Fruit fly (Drosophila melanogaster) whole organism, embryonic: ENCODE measurements around the gene Cp18.
A peak's percentile ranks its signal among the peaks of the same experiment; 100 is the strongest.

Experiments used
- CG11504 ChIP-seq: fragments of 200-800 bp; sonication (Bioruptor generic); optimal IDR thresholded peaks from 3 replicates; lab custom pipeline; 2019; ENCODE audit warnings: missing biosample characterization, mild to moderate bottlenecking, missing genetic modification characterization, moderate library complexity
- CG13296 ChIP-seq: fragments of 200-800 bp; sonication (Bioruptor generic); optimal IDR thresholded peaks from 3 replicates; lab custom pipeline; 2018; ENCODE audit warnings: missing biosample characterization, mild to moderate bottlenecking, missing genetic modification characterization
- CG15073 ChIP-seq: fragments of 200-800 bp; sonication (Bioruptor generic); optimal IDR thresholded peaks from 2 replicates; lab custom pipeline; 2016; ENCODE audit warnings: missing biosample characterization, missing genetic modification characterization
- CG15479 ChIP-seq: fragments of 200-800 bp; sonication (Bioruptor generic); optimal IDR thresholded peaks from 3 replicates; lab custom pipeline; 2019; ENCODE audit warnings: missing biosample characterization, mild to moderate bottlenecking, missing genetic modification characterization, moderate library complexity
- CG17612 ChIP-seq: fragments of 200-800 bp; sonication (Bioruptor generic); IDR thresholded peaks from 2 replicates; pipeline ENCODE4 v1.3.6; 2022; ENCODE audit warnings: missing biosample characterization, missing genetic modification characterization
- CG17802 ChIP-seq: fragments of 200-800 bp; sonication (Bioruptor generic); optimal IDR thresholded peaks from 2 replicates; lab custom pipeline; 2018; ENCODE audit warnings: missing biosample characterization, mild to moderate bottlenecking, missing genetic modification characterization, moderate library complexity
- CG18262 ChIP-seq: fragments of 200-800 bp; optimal IDR thresholded peaks from 3 replicates; lab custom pipeline; 2019; ENCODE audit warnings: missing biosample characterization, mild to moderate bottlenecking, missing genetic modification characterization, moderate library complexity
- CG1832 ChIP-seq: fragments of 200-800 bp; sonication (Bioruptor generic); optimal IDR thresholded peaks from 2 replicates; lab custom pipeline; 2017; ENCODE audit warnings: missing biosample characterization, mild to moderate bottlenecking, missing genetic modification characterization, inconsistent platforms
- CG18764 ChIP-seq: fragments of 200-800 bp; sonication (Bioruptor generic); optimal IDR thresholded peaks from 3 replicates; lab custom pipeline; 2016; ENCODE audit warnings: missing biosample characterization, missing genetic modification characterization
- CG2199 ChIP-seq: fragments of 200-800 bp; sonication (Bioruptor generic); IDR thresholded peaks from 3 replicates; pipeline ENCODE4 v1.3.6; 2022; ENCODE audit warnings: missing biosample characterization, missing genetic modification characterization
- CG2202 ChIP-seq: fragments of 200-800 bp; sonication (Bioruptor generic); optimal IDR thresholded peaks from 2 replicates; lab custom pipeline; 2018; ENCODE audit warnings: missing biosample characterization, mild to moderate bottlenecking, missing genetic modification characterization
- CG2889 ChIP-seq: fragments of 200-800 bp; sonication (Bioruptor generic); IDR thresholded peaks from 3 replicates; pipeline ENCODE4 v1.3.6; 2022; ENCODE audit warnings: missing biosample characterization, missing genetic modification characterization
- CG32532 ChIP-seq: fragments of 200-800 bp; sonication (Bioruptor generic); IDR thresholded peaks from 2 replicates; pipeline ENCODE4 v1.3.6; 2022; ENCODE audit warnings: missing biosample characterization, missing genetic modification characterization
- CG5245 ChIP-seq: fragments of 200-800 bp; sonication (Bioruptor generic); optimal IDR thresholded peaks from 3 replicates; lab custom pipeline; 2016; ENCODE audit warnings: missing biosample characterization, missing genetic modification characterization
- CG5953 ChIP-seq: fragments of 200-800 bp; sonication (Bioruptor generic); IDR thresholded peaks from 2 replicates; pipeline ENCODE4 v1.3.6; 2022; ENCODE audit warnings: missing biosample characterization, missing genetic modification characterization
- CG6175 ChIP-seq: fragments of 200-800 bp; sonication (Bioruptor generic); IDR thresholded peaks from 3 replicates; pipeline ENCODE4 v1.3.6; 2022; ENCODE audit warnings: missing biosample characterization, missing genetic modification characterization
- CG6765 ChIP-seq: fragments of 200-800 bp; sonication (Bioruptor generic); optimal IDR thresholded peaks from 3 replicates; lab custom pipeline; 2017; ENCODE audit warnings: missing biosample characterization, mild to moderate bottlenecking, missing genetic modification characterization
- CG6791 ChIP-seq: fragments of 200-800 bp; sonication (Bioruptor generic); IDR thresholded peaks from 3 replicates; pipeline ENCODE4 v1.3.6; 2022; ENCODE audit warnings: missing biosample characterization, missing genetic modification characterization; ENCODE audit not compliant: partially characterized antibody
- CG7839 ChIP-seq: fragments of 200-800 bp; sonication (Bioruptor generic); optimal IDR thresholded peaks from 3 replicates; lab custom pipeline; 2018; ENCODE audit warnings: missing biosample characterization, mild to moderate bottlenecking, missing genetic modification characterization, moderate library complexity
- CG8388 ChIP-seq: fragments of 200-800 bp; sonication (Bioruptor generic); optimal IDR thresholded peaks from 2 replicates; lab custom pipeline; 2019; ENCODE audit warnings: missing biosample characterization, mild to moderate bottlenecking, missing genetic modification characterization, moderate library complexity
- CG9727 ChIP-seq: fragments of 200-800 bp; sonication (Bioruptor generic); optimal IDR thresholded peaks from 3 replicates; lab custom pipeline; 2017; ENCODE audit warnings: missing biosample characterization, mild to moderate bottlenecking, missing genetic modification characterization
- CG9876 ChIP-seq: fragments of 200-800 bp; sonication (Bioruptor generic); optimal IDR thresholded peaks from 2 replicates; lab custom pipeline; 2016; ENCODE audit warnings: missing biosample characterization, missing genetic modification characterization
- CG9932 ChIP-seq: fragments of 200-800 bp; sonication (Bioruptor generic); IDR thresholded peaks from 2 replicates; pipeline ENCODE4 v1.3.6; 2022; ENCODE audit warnings: missing biosample characterization, missing genetic modification characterization
- CoRest ChIP-seq: fragments of 200-800 bp; sonication (Bioruptor generic); optimal IDR thresholded peaks from 3 replicates; lab custom pipeline; 2018; ENCODE audit warnings: missing biosample characterization, mild to moderate bottlenecking, missing genetic modification characterization, moderate library complexity
- GATAe ChIP-seq: fragments of 200-800 bp; sonication (Bioruptor generic); conservative IDR thresholded peaks from 2 replicates; pipeline ENCODE4 v1.3.6; 2022; ENCODE audit warnings: missing biosample characterization, missing genetic modification characterization
- Hr51 ChIP-seq, 2 experiments: fragments of 200-800 bp; sonication (Bioruptor generic); optimal IDR thresholded peaks; 2 replicates in 1 of 2; 3 replicates in 1 of 2; lab custom pipeline; 2016 to 2018; ENCODE audit warnings: missing biosample characterization in 2 of 2, missing genetic modification characterization in 2 of 2, mild to moderate bottlenecking in 1 of 2, moderate library complexity in 1 of 2
- MBD-R2 ChIP-seq: fragments of 200-800 bp; sonication (Bioruptor generic); IDR thresholded peaks from 2 replicates; pipeline ENCODE4 v1.3.6; 2022; ENCODE audit warnings: missing biosample characterization, missing genetic modification characterization
- MTF-1 ChIP-seq: fragments of 200-800 bp; sonication (Bioruptor generic); optimal IDR thresholded peaks from 2 replicates; lab custom pipeline; 2018; ENCODE audit warnings: missing biosample characterization, mild to moderate bottlenecking, missing genetic modification characterization, borderline replicate concordance
- Mes4 ChIP-seq: fragments of 200-800 bp; sonication (Bioruptor generic); optimal IDR thresholded peaks from 2 replicates; lab custom pipeline; 2016; ENCODE audit warnings: missing biosample characterization, missing genetic modification characterization
- NC2α ChIP-seq: fragments of 200-800 bp; sonication (Bioruptor generic); optimal IDR thresholded peaks from 2 replicates; lab custom pipeline; 2016; ENCODE audit warnings: missing biosample characterization, missing genetic modification characterization
- Nf-YC ChIP-seq: fragments of 200-800 bp; optimal IDR thresholded peaks from 3 replicates; lab custom pipeline; 2019; ENCODE audit warnings: missing biosample characterization, mild to moderate bottlenecking, missing genetic modification characterization, moderate library complexity
- Sox102F ChIP-seq: fragments of 200-800 bp; sonication (Bioruptor generic); optimal IDR thresholded peaks from 2 replicates; lab custom pipeline; 2018; ENCODE audit warnings: missing biosample characterization, mild to moderate bottlenecking, missing genetic modification characterization, moderate library complexity
- Tbp ChIP-seq: fragments of >200 bp; optimal IDR thresholded peaks from 2 replicates; lab custom pipeline; 2018; ENCODE audit warnings: missing biosample characterization, missing genetic modification characterization
- Xrp1 ChIP-seq: fragments of 200-800 bp; sonication (Bioruptor generic); IDR thresholded peaks from 2 replicates; pipeline ENCODE4 v1.3.6; 2022; ENCODE audit warnings: missing biosample characterization, missing genetic modification characterization
- YL-1 ChIP-seq: fragments of 200-800 bp; sonication (Bioruptor generic); optimal IDR thresholded peaks from 3 replicates; lab custom pipeline; 2017; ENCODE audit warnings: missing biosample characterization, mild to moderate bottlenecking, missing genetic modification characterization
- abd-A ChIP-seq: fragments of 200-800 bp; sonication (Bioruptor generic); optimal IDR thresholded peaks from 3 replicates; lab custom pipeline; 2019; ENCODE audit warnings: missing biosample characterization, mild to moderate bottlenecking, missing genetic modification characterization, moderate library complexity
- ash1 ChIP-seq: fragments of 200-800 bp; sonication (Bioruptor generic); optimal IDR thresholded peaks from 2 replicates; lab custom pipeline; 2018; ENCODE audit warnings: missing biosample characterization, mild to moderate bottlenecking, missing genetic modification characterization
- bbx ChIP-seq: fragments of 200-800 bp; sonication (Bioruptor generic); IDR thresholded peaks from 2 replicates; pipeline ENCODE4 v1.3.6; 2022; ENCODE audit warnings: missing biosample characterization, missing genetic modification characterization; ENCODE audit not compliant: partially characterized antibody
- dm ChIP-seq: fragments of 200-800 bp; sonication (Bioruptor generic); optimal IDR thresholded peaks from 3 replicates; lab custom pipeline; 2016; ENCODE audit warnings: missing biosample characterization, missing genetic modification characterization
- fd96Cb ChIP-seq: fragments of 200-800 bp; sonication (Bioruptor generic); optimal IDR thresholded peaks from 2 replicates; lab custom pipeline; 2018; ENCODE audit warnings: missing biosample characterization, mild to moderate bottlenecking, missing genetic modification characterization, moderate library complexity
- fu2 ChIP-seq: fragments of 200-800 bp; sonication (Bioruptor generic); optimal IDR thresholded peaks from 2 replicates; lab custom pipeline; 2016; ENCODE audit warnings: missing biosample characterization, missing genetic modification characterization
- gcm ChIP-seq: fragments of 200-800 bp; sonication (Bioruptor generic); optimal IDR thresholded peaks from 2 replicates; lab custom pipeline; 2019; ENCODE audit warnings: missing biosample characterization, mild to moderate bottlenecking, missing genetic modification characterization, moderate library complexity
- hb ChIP-seq: fragments of 200-800 bp; sonication (Bioruptor generic); IDR thresholded peaks from 3 replicates; pipeline ENCODE4 v1.3.6; 2022; ENCODE audit warnings: missing biosample characterization, missing genetic modification characterization; ENCODE audit not compliant: partially characterized antibody
- hkb ChIP-seq, 2 experiments: fragments of 200-800 bp in 1 of 2; fragments of >200 bp in 1 of 2; sonication (Bioruptor generic) in 1 of 2; IDR thresholded peaks in 1 of 2; optimal IDR thresholded peaks in 1 of 2; 2 replicates each; pipeline versions ENCODE4 v1.3.6 to Lab custom; 2017 to 2022; ENCODE audit warnings: missing biosample characterization in 1 of 2, missing genetic modification characterization in 1 of 2
- klu ChIP-seq: fragments of 200-800 bp; sonication (Bioruptor generic); IDR thresholded peaks from 2 replicates; pipeline ENCODE4 v1.3.6; 2022; ENCODE audit warnings: missing biosample characterization, missing genetic modification characterization
- oc ChIP-seq: fragments of 200-800 bp; sonication (Bioruptor generic); optimal IDR thresholded peaks from 2 replicates; lab custom pipeline; 2018; ENCODE audit warnings: missing biosample characterization, mild to moderate bottlenecking, missing genetic modification characterization, moderate library complexity
- stc ChIP-seq: fragments of 200-800 bp; sonication (Bioruptor generic); IDR thresholded peaks from 2 replicates; pipeline ENCODE4 v1.3.6; 2022; ENCODE audit warnings: missing biosample characterization, missing genetic modification characterization
- trem ChIP-seq: fragments of 200-800 bp; optimal IDR thresholded peaks from 3 replicates; lab custom pipeline; 2019; ENCODE audit warnings: missing biosample characterization, mild to moderate bottlenecking, missing genetic modification characterization, moderate library complexity
- unpg ChIP-seq: fragments of 200-800 bp; sonication (Bioruptor generic); optimal IDR thresholded peaks from 3 replicates; lab custom pipeline; 2018; ENCODE audit warnings: missing biosample characterization, mild to moderate bottlenecking, missing genetic modification characterization, moderate library complexity
- vfl ChIP-seq: fragments of 200-800 bp; sonication (Bioruptor generic); optimal IDR thresholded peaks from 2 replicates; lab custom pipeline; 2016; ENCODE audit warnings: missing biosample characterization, missing genetic modification characterization

The Cp18 gene

DNA sequence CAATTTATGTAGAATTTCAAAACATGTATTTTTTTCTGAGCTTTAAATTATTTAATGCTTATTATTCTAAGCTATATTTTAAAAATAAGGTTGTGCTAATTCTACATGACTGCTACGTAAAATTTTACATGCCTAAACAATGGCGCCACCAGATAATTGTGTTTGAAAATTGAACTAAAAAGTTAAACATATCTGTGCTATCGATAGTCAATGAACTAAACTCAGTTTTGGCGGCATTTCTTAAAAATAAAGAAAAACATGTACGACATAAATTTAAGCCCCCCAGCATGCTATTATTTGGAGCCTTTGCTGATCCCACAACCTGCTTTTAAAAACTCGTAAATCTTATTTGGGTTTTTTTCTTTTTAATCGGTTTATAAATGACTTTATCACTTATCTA is 8.0 kb upstream of the Cp18 start (continued):
- no peak for TF ChIP-seq CG17802 (tag; lab: Kevin White, UChicago)
- no peak for TF ChIP-seq vfl
- TF ChIP-seq Sox102F: no peak
- no peak for TF ChIP-seq CG5245
- peak; percentile 62 for TF ChIP-seq CG32532
- no peak for TF ChIP-seq unpg
- no peak for TF ChIP-seq Mes4 (GFP tag; lab: Kevin White, UChicago)
- TF ChIP-seq Hr51 (GFP tag; optimal IDR thresholded peaks at IDR 0.05; lab: Kevin White, UChicago): no peak
- TF ChIP-seq YL-1 (GFP tag; lab: Kevin White, UChicago): no peak
- peak; percentile 78 for TF ChIP-seq CG6791 (GFP tag; lab: Robert Waterston, UW)
- TF ChIP-seq MBD-R2 (GFP tag; lab: Robert Waterston, UW): peak; percentile 28; the same call in 1 of the 2 replicates
- no peak for TF ChIP-seq CG13296 (GFP tag; lab: Kevin White, UChicago)
- TF ChIP-seq dm (GFP tag; lab: Kevin White, UChicago): no peak
- no peak for TF ChIP-seq CG17612 (GFP tag; lab: Robert Waterston, UW)
- no peak for TF ChIP-seq CG18764 (GFP tag; lab: Kevin White, UChicago)
- TF ChIP-seq fu2 (GFP tag; lab: Kevin White, UChicago): no peak
- TF ChIP-seq Xrp1 (GFP tag; lab: Robert Waterston, UW): no peak
- peak; percentile 74 for TF ChIP-seq trem (tag; lab: Kevin White, UChicago)
- peak; percentile 82 for TF ChIP-seq bbx (GFP tag; lab: Robert Waterston, UW)
- TF ChIP-seq gcm (GFP tag; lab: Kevin White, UChicago): no peak
- TF ChIP-seq abd-A (tag; lab: Kevin White, UChicago): no peak
- TF ChIP-seq stc (GFP tag; lab: Robert Waterston, UW): no peak
- TF ChIP-seq oc (tag; lab: Kevin White, UChicago): no peak
- TF ChIP-seq CG2889 (GFP tag; lab: Robert Waterston, UW): no peak
- no peak for TF ChIP-seq CG6175 (GFP tag; lab: Robert Waterston, UW)
- no peak for TF ChIP-seq CG9727 (GFP tag; lab: Kevin White, UChicago)
- TF ChIP-seq CG8388 (GFP tag; lab: Kevin White, UChicago): no peak
- TF ChIP-seq fd96Cb (tag; lab: Kevin White, UChicago): no peak
- TF ChIP-seq MTF-1 (GFP tag; lab: Kevin White, UChicago): no peak
- TF ChIP-seq ash1 (GFP tag; lab: Kevin White, UChicago): no peak
- no peak for TF ChIP-seq CG9876 (GFP tag; lab: Kevin White, UChicago)
- 0 out of 3 replicates have a peak, but pooled peaks have one; percentile 12 for TF ChIP-seq hb
- no peak for TF ChIP-seq CG9932 (GFP tag; lab: Robert Waterston, UW)
- no peak for TF ChIP-seq NC2α (GFP tag; lab: Kevin White, UChicago)
- no peak for TF ChIP-seq CG15479 (GFP tag; lab: Kevin White, UChicago)
- TF ChIP-seq GATAe (GFP tag; lab: Robert Waterston, UW): no peak
- TF ChIP-seq CG2202 (tag; lab: Kevin White, UChicago): no peak
- TF ChIP-seq hkb (optimal IDR thresholded peaks at IDR 0.05; lab: Kevin White, UChicago): no peak
- TF ChIP-seq hkb (GFP tag; IDR thresholded peaks at IDR 0.05; lab: Robert Waterston, UW): no peak
- peak; percentile 52 for TF ChIP-seq CG11504 (tag; lab: Kevin White, UChicago)
- no peak for TF ChIP-seq Tbp (GFP tag; lab: Kevin White, UChicago)
- no peak for TF ChIP-seq CG5953
- peak; percentile 9 for TF ChIP-seq Nf-YC (tag; lab: Kevin White, UChicago)
- peak; percentile 32; the same call in 1 of the 3 replicates for TF ChIP-seq CG2199 (GFP tag; lab: Robert Waterston, UW)
- no peak for TF ChIP-seq klu (GFP tag; lab: Robert Waterston, UW)
- no peak for TF ChIP-seq CG15073 (GFP tag; lab: Kevin White, UChicago)
- peak; percentile 19 for TF ChIP-seq CG18262
- no peak for TF ChIP-seq CG6765 (GFP tag; lab: Kevin White, UChicago)
- TF ChIP-seq CG1832 (GFP tag; lab: Kevin White, UChicago): no peak
- peak; percentile 23 for TF ChIP-seq CG7839 (tag; lab: Kevin White, UChicago)
- peak; percentile 8 for TF ChIP-seq CoRest (tag; lab: Kevin White, UChicago)
